Worm (Caenorhabditis elegans): ENCODE results near the gene ttm-2.

ttm-2 gene

DNA sequence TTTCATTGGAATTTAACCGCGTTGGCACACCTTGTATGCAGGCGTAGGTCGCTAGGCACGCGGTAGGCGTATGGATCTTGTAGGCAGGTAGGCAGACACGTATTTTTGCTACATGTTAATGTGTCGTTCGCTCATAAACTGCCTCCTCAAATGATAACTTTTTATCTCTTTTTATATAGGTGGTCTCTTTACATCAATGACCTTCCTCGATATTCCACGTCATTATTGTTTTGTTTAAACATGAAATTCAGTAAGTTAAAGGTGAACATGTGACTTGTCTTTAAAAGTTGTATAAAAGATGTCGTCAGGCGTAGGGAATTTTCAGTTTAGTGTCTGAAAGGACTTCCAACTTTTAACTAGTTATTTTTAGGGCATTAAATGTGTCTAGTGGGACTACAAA is 18.5 kb downstream of the ttm-2 start:
- TF ChIP-seq unc-62 (GFP tag; optimal IDR thresholded peaks at IDR 0.05), result no peak

DNA sequence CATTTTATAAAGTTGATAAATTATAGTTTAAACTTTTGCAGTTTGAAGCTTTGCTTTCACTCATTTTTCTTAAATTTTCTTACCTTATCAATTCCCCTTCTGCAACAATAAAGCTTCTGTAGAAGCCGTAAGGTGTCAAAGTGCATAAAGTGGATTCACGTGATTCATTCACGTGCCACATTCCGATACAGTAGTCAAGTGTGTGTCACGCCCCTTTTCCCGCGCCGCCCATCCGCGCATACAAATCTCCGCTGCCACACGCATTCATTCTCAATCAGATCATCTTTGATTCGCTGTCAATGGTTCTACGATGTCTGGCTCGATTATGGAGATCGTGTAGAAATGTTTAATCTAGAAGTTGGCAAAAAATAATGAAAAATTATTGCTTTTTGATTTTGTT is 19.1 kb downstream of the ttm-2 start:
- no peak for TF ChIP-seq unc-62 (GFP tag; optimal IDR thresholded peaks at IDR 0.05)

DNA sequence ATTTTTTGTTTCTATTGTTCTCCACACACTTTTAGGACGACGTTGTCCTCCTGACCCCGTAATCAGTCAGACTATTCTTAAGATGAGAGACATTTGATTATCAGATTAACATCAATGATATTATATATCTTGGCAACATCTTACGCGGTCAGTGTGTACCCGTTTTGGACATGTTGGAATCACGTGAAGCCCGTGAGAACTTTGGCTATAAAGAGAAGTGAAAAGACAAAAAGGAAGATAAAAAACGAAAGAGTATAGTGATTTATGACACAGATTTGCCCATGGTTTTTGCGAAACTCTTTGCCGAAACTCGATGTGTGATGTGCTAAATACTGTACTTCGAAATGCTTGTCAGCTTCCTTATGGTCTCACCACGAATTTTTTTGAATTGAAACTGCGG is 20.9 kb downstream of the ttm-2 start:
- no peak for TF ChIP-seq unc-62 (GFP tag; optimal IDR thresholded peaks at IDR 0.05)

DNA sequence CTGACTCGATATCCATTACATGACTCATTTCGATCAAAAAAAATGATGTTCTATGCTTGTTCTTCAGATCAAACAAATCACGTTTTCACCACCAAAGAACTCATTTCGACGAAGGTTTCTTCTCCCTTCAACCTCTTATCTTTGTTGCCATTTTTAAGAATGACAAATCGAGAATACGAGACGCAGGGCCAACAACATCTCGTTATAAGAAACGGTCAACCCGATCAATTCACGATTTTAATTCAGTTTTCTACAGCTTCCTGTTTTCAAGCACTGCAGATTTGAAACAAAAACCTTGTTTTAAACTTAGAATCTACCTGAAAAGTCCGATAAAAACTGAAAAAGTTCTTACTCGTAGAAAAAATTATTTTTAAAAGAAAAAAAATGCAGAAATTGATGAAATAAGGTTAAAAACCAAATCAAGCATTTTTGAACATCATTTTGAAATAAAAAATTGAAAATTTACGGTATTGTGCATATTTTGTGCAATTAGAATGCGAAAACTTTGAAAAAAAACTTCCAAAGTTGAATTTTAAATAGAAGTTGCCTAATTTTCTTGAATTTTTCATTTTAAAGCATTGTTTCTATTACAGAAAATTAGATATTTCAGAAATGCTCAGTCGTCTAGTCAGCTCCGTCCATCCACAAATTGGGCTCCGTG is 24.5 kb downstream of the ttm-2 start, which contains the start of gene acs-11:
Gene acs-11, plus strand, starts transcription at position 611 of the 661 bp plus-strand sequence.
- no peak for TF ChIP-seq unc-62 (GFP tag; optimal IDR thresholded peaks at IDR 0.05)

DNA sequence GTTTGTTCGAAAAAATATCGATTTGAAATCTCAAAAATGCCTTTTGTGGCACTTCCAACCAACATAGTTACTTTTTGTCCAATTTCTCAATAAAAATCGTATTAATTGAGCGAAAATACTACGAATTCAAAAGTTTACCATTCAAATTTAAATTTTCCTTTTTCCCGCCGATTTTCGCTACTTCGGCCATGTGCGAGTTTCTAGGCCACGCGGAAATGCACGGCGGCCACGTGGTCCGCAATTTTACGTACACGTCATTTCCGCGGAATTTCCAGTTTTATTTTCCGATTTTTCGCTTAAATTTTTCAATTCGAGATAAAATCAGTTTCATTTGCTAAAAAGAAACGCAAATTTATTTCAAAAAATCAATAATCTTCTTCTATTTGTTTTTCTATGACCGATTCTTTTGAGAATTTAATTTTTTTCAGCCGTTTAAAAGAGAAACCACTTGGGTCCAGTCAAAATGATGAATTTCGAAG is 26.2 kb downstream of the ttm-2 start, which contains the start of gene eas-1:
Gene eas-1, plus strand, starts transcription at position 429 of the 479 bp plus-strand sequence.
- TF ChIP-seq unc-62 (GFP tag; optimal IDR thresholded peaks at IDR 0.05), result no peak

DNA sequence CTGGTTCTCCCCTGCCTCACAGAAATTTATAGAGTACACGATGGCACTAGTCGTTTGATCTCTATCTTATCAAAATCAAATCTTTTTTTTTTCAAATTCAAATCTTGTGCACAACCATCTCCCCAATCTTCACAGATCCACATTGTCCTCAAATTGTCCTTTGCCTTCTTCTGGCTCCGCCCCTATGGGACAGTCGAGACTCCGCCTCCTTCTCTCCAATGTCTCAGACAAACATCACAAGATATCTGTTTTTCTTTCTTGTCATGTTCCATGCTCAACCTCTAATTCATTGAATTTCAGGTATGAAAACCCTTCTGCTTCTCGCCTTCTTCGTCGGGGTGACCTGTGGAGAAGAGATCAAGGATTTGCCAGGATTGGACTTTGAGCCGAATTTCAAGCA is 28.8 kb downstream of the ttm-2 start, which contains the start of gene ctsa-1.1:
Gene ctsa-1.1, plus strand, starts transcription at position 301 of the 400 bp plus-strand sequence.
- no peak for TF ChIP-seq unc-62 (GFP tag; optimal IDR thresholded peaks at IDR 0.05)

DNA sequence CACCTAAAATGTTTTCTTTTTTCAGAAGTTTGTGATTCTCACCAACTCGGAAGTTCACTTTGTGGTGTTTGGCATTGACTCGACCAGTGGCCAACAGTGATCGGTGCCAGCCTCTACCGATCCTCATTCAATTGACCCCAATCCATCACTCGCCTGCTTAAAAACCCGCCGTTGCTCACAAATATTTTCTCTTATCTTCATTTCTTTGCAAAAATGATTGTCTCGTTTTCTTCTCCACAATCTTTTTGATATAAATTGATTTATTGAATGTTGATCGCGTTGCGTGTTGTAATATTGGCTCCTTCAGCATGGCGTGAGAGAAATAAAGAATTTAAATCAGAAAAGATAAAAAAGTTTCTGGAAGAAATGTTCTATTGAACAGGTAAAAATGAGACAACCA is 29.6 kb downstream of the ttm-2 start:
- TF ChIP-seq unc-62 (GFP tag; optimal IDR thresholded peaks at IDR 0.05), result no peak

DNA sequence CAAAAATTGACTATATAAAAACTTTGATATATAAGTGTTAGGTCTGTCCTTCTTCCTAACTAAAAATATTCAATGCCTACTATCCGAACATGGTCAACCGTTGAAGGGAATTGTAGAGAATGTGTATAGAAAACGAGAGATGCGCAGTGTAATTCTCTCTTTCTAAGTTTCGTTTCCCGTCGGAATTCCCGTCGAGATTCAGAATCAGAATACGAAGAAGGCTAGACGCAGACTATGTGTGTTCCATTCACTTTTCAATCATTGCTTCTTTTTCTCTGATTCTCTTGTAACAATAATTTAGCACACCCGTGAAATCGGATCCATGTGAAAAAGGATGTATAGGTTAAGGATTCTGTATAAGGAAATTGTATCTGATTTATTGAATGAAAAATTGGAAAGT is 31.7 kb downstream of the ttm-2 start:
- TF ChIP-seq unc-62 (GFP tag; optimal IDR thresholded peaks at IDR 0.05), result no peak

DNA sequence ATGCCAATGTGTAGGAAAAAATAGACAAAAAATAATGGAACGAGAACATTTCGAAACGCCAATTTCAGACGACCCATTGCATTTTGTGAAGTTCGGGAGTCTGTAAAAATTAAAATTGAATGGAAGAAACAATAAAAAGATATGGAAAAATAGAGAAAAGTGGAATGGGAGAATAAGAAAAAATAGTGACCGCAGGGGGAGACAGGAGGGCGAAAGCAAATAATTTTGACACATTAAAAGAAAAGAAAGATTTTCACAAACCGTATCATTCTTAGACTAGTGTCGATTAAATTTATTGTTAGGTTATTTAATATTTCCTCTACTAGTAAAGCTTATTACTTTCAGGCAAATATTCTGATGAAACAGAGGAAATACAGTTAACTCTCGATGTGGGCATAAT is 32.3 kb downstream of the ttm-2 start, which contains the start of gene F41C3.11:
Gene F41C3.11, minus strand, starts transcription at position 101 of the 400 bp plus-strand sequence.
- no peak for TF ChIP-seq unc-62 (GFP tag; optimal IDR thresholded peaks at IDR 0.05)

DNA sequence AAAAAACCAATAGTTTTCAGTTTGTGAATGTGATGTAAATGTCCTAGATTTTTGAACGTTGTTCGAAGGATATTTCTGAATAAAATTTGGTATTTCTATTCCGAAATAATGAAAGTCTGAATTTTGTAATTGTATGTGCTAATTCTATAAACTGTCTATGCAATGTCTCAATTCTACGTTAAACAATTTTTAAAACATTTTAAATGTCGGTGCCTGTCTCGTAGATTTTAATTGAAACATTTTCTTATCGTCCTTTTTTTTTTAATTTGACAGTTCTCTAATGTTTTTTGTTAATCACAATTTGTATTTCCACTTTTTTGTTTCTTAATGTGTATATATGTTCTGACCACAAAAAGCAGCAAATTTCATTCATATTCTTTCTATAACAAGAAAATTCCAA is 36.5 kb downstream of the ttm-2 start, which contains the start of gene F41C3.7:
Gene F41C3.7, plus strand, starts transcription at position 301 of the 400 bp plus-strand sequence.
- no peak for TF ChIP-seq unc-62 (GFP tag; optimal IDR thresholded peaks at IDR 0.05)

DNA sequence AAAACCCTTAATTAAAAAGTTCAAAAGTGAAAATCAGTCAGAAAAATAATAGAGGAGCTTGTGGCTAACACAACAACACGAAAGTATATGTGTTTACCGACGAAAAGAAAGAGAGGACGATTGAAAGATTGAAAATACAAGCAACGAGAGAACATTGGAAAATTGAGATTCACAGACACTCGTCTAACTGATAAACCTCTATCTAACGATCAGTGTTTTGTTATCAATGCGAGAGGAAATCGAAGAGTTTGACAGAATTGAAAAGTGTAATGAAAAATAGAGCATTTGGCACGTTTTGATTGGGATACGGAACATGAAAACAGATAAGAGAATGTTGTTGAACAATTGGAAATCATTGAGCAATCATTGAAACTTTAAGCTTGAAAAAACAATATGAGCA is 37.5 kb downstream of the ttm-2 start:
- no peak for TF ChIP-seq unc-62 (GFP tag; optimal IDR thresholded peaks at IDR 0.05)

DNA sequence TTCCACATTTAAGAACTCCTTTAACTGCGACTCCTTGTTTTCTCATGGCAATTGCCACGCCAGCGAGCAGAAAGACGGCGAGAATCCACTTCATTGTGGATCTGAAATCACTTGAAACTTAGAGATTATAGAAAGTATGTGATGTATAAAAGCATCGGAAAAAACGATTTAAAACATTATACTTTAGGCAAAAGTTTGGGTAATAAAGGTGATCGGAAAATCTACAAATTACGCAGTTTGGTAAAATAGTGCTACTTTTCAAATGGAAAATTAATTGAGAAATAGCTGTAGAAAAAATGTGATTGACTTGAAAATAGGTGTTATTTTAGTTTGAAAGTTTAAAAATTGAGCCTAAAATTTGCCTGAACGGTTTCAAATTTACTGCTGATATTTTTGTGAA is 38.4 kb downstream of the ttm-2 start, which contains the start of gene ttr-41:
Gene ttr-41, minus strand, starts transcription at position 101 of the 400 bp plus-strand sequence.
- no peak for TF ChIP-seq unc-62 (GFP tag; optimal IDR thresholded peaks at IDR 0.05)

DNA sequence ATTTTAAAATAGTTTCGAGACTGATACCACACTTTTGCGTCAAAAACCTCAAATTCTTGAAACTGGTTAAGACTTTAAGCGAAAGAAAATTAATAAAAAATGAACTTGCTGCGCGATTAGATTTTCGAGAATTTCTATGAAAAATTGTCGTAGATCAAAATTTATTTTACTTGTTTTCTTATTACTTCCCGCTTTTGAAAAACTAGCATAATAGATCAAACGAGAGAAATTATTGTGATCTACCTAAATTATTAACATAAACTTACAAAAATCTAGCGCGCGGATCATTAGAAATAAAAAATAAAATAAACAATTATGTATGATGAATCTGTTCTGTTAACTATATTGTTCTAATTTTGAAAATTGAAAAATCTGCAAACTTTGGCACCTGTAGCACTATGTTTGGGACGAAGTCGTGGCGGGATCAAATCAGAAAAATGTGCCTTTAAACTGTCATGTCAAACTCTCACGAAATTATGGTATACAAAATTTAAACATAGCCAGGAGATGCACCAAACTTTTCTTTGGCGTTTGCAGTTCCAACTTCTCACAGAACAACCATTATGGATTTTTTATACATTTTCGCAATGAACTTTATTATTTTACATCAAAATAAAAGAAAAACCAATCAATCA is 39.3 kb downstream of the ttm-2 start:
- no peak for TF ChIP-seq unc-62 (GFP tag; optimal IDR thresholded peaks at IDR 0.05)

DNA sequence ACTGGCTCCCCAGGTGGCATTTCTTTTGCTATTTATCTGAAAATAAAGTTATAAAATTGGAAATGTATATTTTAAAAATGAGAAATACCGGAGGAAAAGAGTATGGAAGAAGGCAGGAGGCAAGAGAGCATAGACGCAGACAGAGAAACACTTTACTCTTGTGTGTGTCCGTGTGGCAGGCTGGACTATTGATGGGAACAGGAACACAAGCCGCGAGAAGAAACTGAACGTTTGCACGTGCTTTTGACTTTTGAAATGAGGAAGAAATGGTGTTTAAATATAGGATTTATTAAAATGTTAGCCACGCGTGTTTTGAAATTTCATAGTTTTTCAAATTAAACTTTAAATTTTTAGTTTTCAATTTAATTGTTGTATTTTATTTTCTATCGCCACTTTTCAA is 40.1 kb downstream of the ttm-2 start, which contains the start of gene F10G7.10:
Gene F10G7.10, minus strand, starts transcription at position 145 of the 400 bp plus-strand sequence.
- TF ChIP-seq unc-62 (GFP tag; optimal IDR thresholded peaks at IDR 0.05), result no peak

DNA sequence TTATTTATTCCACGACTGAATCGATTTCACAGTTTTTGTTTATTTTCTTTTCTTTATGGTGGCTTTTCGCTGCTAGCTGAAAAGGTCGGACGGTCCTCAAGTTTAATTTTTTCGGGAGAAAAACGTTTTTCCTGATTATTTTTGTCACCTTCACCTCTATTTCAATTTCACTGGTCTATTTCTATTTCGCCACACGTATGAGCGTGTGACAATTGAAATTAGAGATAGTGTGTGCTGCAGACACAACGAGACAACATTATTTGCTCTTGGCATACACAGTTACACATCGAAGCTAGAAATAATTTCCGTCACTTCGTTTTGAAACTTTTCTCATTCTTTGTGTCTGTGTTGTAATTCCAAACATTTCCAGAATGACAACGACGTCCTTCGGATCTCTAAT is 50.5 kb downstream of the ttm-2 start, which contains the start of gene F41C3.8:
Gene F41C3.8, plus strand, starts transcription at position 371 of the 400 bp plus-strand sequence.
- TF ChIP-seq unc-62 (GFP tag; optimal IDR thresholded peaks at IDR 0.05), result no peak
